Worm (Caenorhabditis elegans) whole organism, late embryonic: Measurements from ENCODE around the gene T22C8.4.

Experiments
- C08G9.2 ChIP-seq: sonication (generic microtip); optimal IDR thresholded peaks from 2 replicates; lab custom pipeline; 2016; ENCODE audit warnings: mild to moderate bottlenecking, missing genetic modification characterization, moderate library complexity, missing compliant biosample characterization
- K02D7.2 ChIP-seq: sonication (generic microtip); optimal IDR thresholded peaks from 2 replicates; lab custom pipeline; 2017; ENCODE audit warnings: mild to moderate bottlenecking, missing genetic modification characterization, missing compliant biosample characterization
- K09A11.1 ChIP-seq: sonication (generic microtip); optimal IDR thresholded peaks from 2 replicates; lab custom pipeline; 2017; ENCODE audit warnings: antibody characterized with exemption, mild to moderate bottlenecking, missing genetic modification characterization, missing compliant biosample characterization; ENCODE audit not compliant: insufficient read depth
- Y22D7AL.16 ChIP-seq: sonication (generic microtip); optimal IDR thresholded peaks from 2 replicates; lab custom pipeline; 2016; ENCODE audit warnings: missing genetic modification characterization, missing compliant biosample characterization
- ceh-19 ChIP-seq: fragments of 200-800 bp; sonication (Bioruptor generic); optimal IDR thresholded peaks from 2 replicates; lab custom pipeline; 2018; ENCODE audit warnings: mild to moderate bottlenecking, missing genetic modification characterization, missing compliant biosample characterization
- ceh-2 ChIP-seq: sonication (generic microtip); optimal IDR thresholded peaks from 2 replicates; lab custom pipeline; 2016; ENCODE audit warnings: missing genotype, missing genetic modification characterization, missing compliant biosample characterization
- ceh-22 ChIP-seq: sonication (generic microtip); optimal IDR thresholded peaks from 2 replicates; lab custom pipeline; 2017; ENCODE audit warnings: missing biosample characterization, missing genetic modification characterization
- ceh-24 ChIP-seq: sonication (generic microtip); optimal IDR thresholded peaks from 2 replicates; lab custom pipeline; 2016; ENCODE audit warnings: mild to moderate bottlenecking, missing genetic modification characterization, missing compliant biosample characterization
- ceh-31 ChIP-seq: sonication (generic microtip); optimal IDR thresholded peaks from 2 replicates; lab custom pipeline; 2016; ENCODE audit warnings: missing genetic modification characterization, missing compliant biosample characterization
- ceh-45 ChIP-seq: fragments of 200-800 bp; sonication (Bioruptor generic); IDR thresholded peaks from 2 replicates; pipeline ENCODE4 v1.3.6; 2022; ENCODE audit warnings: missing genetic modification reagents, missing genetic modification characterization, missing compliant biosample characterization
- ceh-6 ChIP-seq: fragments of 200-800 bp; sonication (Bioruptor generic); optimal IDR thresholded peaks from 2 replicates; lab custom pipeline; 2018; ENCODE audit warnings: mild to moderate bottlenecking, missing genetic modification characterization, missing compliant biosample characterization
- dve-1 ChIP-seq: sonication (generic microtip); optimal IDR thresholded peaks from 2 replicates; lab custom pipeline; 2017; ENCODE audit warnings: antibody characterized with exemption, mild to moderate bottlenecking, missing genetic modification characterization, missing compliant biosample characterization
- elt-2 ChIP-seq: sonication (generic microtip); optimal IDR thresholded peaks from 2 replicates; lab custom pipeline; 2016; ENCODE audit warnings: missing genetic modification reagents, missing genetic modification characterization, missing compliant biosample characterization
- elt-4 ChIP-seq: sonication (generic microtip); optimal IDR thresholded peaks from 2 replicates; lab custom pipeline; 2016; ENCODE audit warnings: missing genetic modification characterization, missing compliant biosample characterization
- fax-1 ChIP-seq: sonication (generic microtip); optimal IDR thresholded peaks from 2 replicates; lab custom pipeline; 2016; ENCODE audit warnings: missing genotype, missing genetic modification characterization, missing compliant biosample characterization
- fkh-10 ChIP-seq: fragments of 150-350 bp; optimal IDR thresholded peaks from 2 replicates; lab custom pipeline; 2014; ENCODE audit warnings: missing biosample characterization, missing genetic modification reagents, missing genetic modification characterization
- hlh-13 ChIP-seq: fragments of 200-800 bp; sonication (Bioruptor generic); optimal IDR thresholded peaks from 2 replicates; lab custom pipeline; 2018; ENCODE audit warnings: mild to moderate bottlenecking, missing genetic modification characterization, missing compliant biosample characterization
- hlh-15 ChIP-seq: sonication (generic microtip); optimal IDR thresholded peaks from 2 replicates; lab custom pipeline; 2016; ENCODE audit warnings: missing genetic modification characterization, missing compliant biosample characterization
- hlh-6 ChIP-seq: sonication (generic microtip); optimal IDR thresholded peaks from 2 replicates; lab custom pipeline; 2016; ENCODE audit warnings: missing genotype, missing genetic modification characterization, missing compliant biosample characterization
- hlh-8 ChIP-seq: sonication (generic microtip); optimal IDR thresholded peaks from 2 replicates; lab custom pipeline; 2016; ENCODE audit warnings: missing genotype, missing genetic modification characterization, missing compliant biosample characterization
- madf-2 ChIP-seq: sonication (generic microtip); optimal IDR thresholded peaks from 2 replicates; lab custom pipeline; 2017; ENCODE audit warnings: missing genetic modification characterization, missing compliant biosample characterization
- nfya-1 ChIP-seq: sonication (generic microtip); optimal IDR thresholded peaks from 2 replicates; lab custom pipeline; 2017; ENCODE audit warnings: missing genetic modification characterization, mild to moderate bottlenecking, missing compliant biosample characterization, antibody characterized with exemption, moderate library complexity
- nhr-11 ChIP-seq: fragments of 150-350 bp; optimal IDR thresholded peaks from 2 replicates; lab custom pipeline; 2014; ENCODE audit warnings: missing biosample characterization, missing genetic modification characterization
- nhr-232 ChIP-seq: sonication (generic microtip); optimal IDR thresholded peaks from 2 replicates; lab custom pipeline; 2016; ENCODE audit warnings: missing genetic modification characterization, missing compliant biosample characterization
- npax-4 ChIP-seq: sonication (generic microtip); optimal IDR thresholded peaks from 2 replicates; lab custom pipeline; 2016; ENCODE audit warnings: missing genetic modification characterization, missing compliant biosample characterization
- odd-2 ChIP-seq: sonication (generic microtip); optimal IDR thresholded peaks from 2 replicates; lab custom pipeline; 2017; ENCODE audit warnings: antibody characterized with exemption, mild to moderate bottlenecking, missing genetic modification characterization, missing compliant biosample characterization
- pag-3 ChIP-seq: sonication (generic microtip); optimal IDR thresholded peaks from 2 replicates; lab custom pipeline; 2016; ENCODE audit warnings: missing compliant biosample characterization, missing genetic modification characterization, borderline replicate concordance
- pat-9 ChIP-seq: fragments of 200-800 bp; sonication (Bioruptor generic); optimal IDR thresholded peaks from 2 replicates; lab custom pipeline; 2018; ENCODE audit warnings: mild to moderate bottlenecking, missing genetic modification characterization, moderate library complexity, missing compliant biosample characterization
- pax-1 ChIP-seq: fragments of 150-350 bp; optimal IDR thresholded peaks from 2 replicates; lab custom pipeline; 2014; ENCODE audit warnings: missing biosample characterization, missing genetic modification characterization
- pha-2 ChIP-seq: sonication (generic microtip); optimal IDR thresholded peaks from 2 replicates; lab custom pipeline; 2017; ENCODE audit warnings: mild to moderate bottlenecking, missing genetic modification characterization, missing compliant biosample characterization
- sox-2 ChIP-seq: fragments of 200-800 bp; sonication (Bioruptor generic); IDR thresholded peaks from 2 replicates; pipeline ENCODE4 v1.3.6; 2022; ENCODE audit warnings: missing genetic modification reagents, missing genetic modification characterization, missing compliant biosample characterization
- syd-9 ChIP-seq: sonication (generic microtip); optimal IDR thresholded peaks from 2 replicates; lab custom pipeline; 2016; ENCODE audit warnings: mild to moderate bottlenecking, missing genetic modification characterization, moderate library complexity, missing compliant biosample characterization
- tbx-2 ChIP-seq: sonication (generic microtip); optimal IDR thresholded peaks from 2 replicates; lab custom pipeline; 2016; ENCODE audit warnings: missing genetic modification characterization, missing compliant biosample characterization
- ttx-3 ChIP-seq: sonication (generic microtip); optimal IDR thresholded peaks from 2 replicates; lab custom pipeline; 2016; ENCODE audit warnings: missing genetic modification reagents, missing genetic modification characterization, missing compliant biosample characterization
- unc-3 ChIP-seq, 2 experiments: fragments of 200-800 bp in 1 of 2; sonication (Bioruptor generic) in 1 of 2; sonication (generic microtip) in 1 of 2; conservative IDR thresholded peaks in 1 of 2; optimal IDR thresholded peaks in 1 of 2; 2 replicates each; pipeline versions ENCODE4 v1.3.6 to Lab custom; 2016 to 2022; ENCODE audit warnings: missing compliant biosample characterization in 2 of 2, missing genetic modification characterization in 2 of 2, missing genetic modification reagents in 1 of 2
- unc-55 ChIP-seq: sonication (generic microtip); optimal IDR thresholded peaks from 2 replicates; lab custom pipeline; 2017; ENCODE audit warnings: missing biosample characterization, missing genetic modification reagents, missing genetic modification characterization
- zip-5 ChIP-seq: sonication (generic microtip); optimal IDR thresholded peaks from 2 replicates; lab custom pipeline; 2016; ENCODE audit warnings: missing genetic modification characterization, missing compliant biosample characterization

The T22C8.4 gene

ce11 chrII:8639553-8639952 is 16.3 kb upstream of the T22C8.4 start:
- TF ChIP-seq fkh-10 (GFP tag; lab: Kevin White, UChicago) (no peak), hlh-15 (tag; lab: Kevin White, UChicago) (no peak), ceh-6 (no peak), hlh-6 (tag; lab: Kevin White, UChicago) (no peak), npax-4 (tag; lab: Kevin White, UChicago) (no peak), ceh-19 (GFP tag; lab: Kevin White, UChicago) (no peak), K02D7.2 (tag; lab: Kevin White, UChicago) (no peak), hlh-13 (no peak), pag-3 (no peak), ceh-45 (GFP tag; lab: Robert Waterston, UW) (no peak), ceh-2 (tag; lab: Kevin White, UChicago) (no peak), Y22D7AL.16 (no peak), odd-2 (tag; lab: Kevin White, UChicago) (no peak), ceh-31 (tag; lab: Kevin White, UChicago) (no peak)

- TF ChIP-seq Y22D7AL.16 = no peak
These were observed 14.3 kb upstream of the T22C8.4 start, which contains the start of gene vab-9 for ce11 chrII:8637615-8638014. Gene vab-9 (minus strand): TSS chrII:8637715.

- TF ChIP-seq odd-2 (tag; lab: Kevin White, UChicago) (no peak), dve-1 (tag; lab: Kevin White, UChicago) (no peak), nhr-232 (tag; lab: Kevin White, UChicago) (no peak), tbx-2 (tag; lab: Kevin White, UChicago) (no peak), pat-9 (no peak), Y22D7AL.16 (no peak), ceh-22 (tag; lab: Kevin White, UChicago) (no peak), nhr-11 (tag; lab: Kevin White, UChicago) (no peak), fax-1 (tag; lab: Kevin White, UChicago) (no peak)
- TF ChIP-seq, all 69 proteins: peak for 0
These were observed 11.1 kb upstream of the T22C8.4 start, which contains the start of gene cutl-12 for ce11 chrII:8634386-8634785. Gene cutl-12 (minus strand): TSS chrII:8634486.

- no peak for TF ChIP-seq K09A11.1 (tag; lab: Kevin White, UChicago)
- no peak for TF ChIP-seq hlh-13
- no peak for TF ChIP-seq pat-9
- no peak for TF ChIP-seq hlh-8 (tag; lab: Kevin White, UChicago)
- TF ChIP-seq zip-5 = no peak
- no peak for TF ChIP-seq nfya-1 (tag; lab: Kevin White, UChicago)
- no peak for TF ChIP-seq unc-3 (GFP tag; conservative IDR thresholded peaks at IDR 0.05; lab: Robert Waterston, UW)
- TF ChIP-seq unc-3 (tag; optimal IDR thresholded peaks at IDR 0.05; lab: Kevin White, UChicago) = no peak
- no peak for TF ChIP-seq madf-2
- no peak for TF ChIP-seq dve-1 (tag; lab: Kevin White, UChicago)
- TF ChIP-seq nhr-232 (tag; lab: Kevin White, UChicago) = no peak
- TF ChIP-seq sox-2 = no peak
- no peak for TF ChIP-seq C08G9.2
- TF ChIP-seq K02D7.2 (tag; lab: Kevin White, UChicago) = no peak
- TF ChIP-seq unc-55 (GFP tag; lab: Kevin White, UChicago) = no peak
- no peak for TF ChIP-seq syd-9 (tag; lab: Kevin White, UChicago)
- TF ChIP-seq ceh-6 = no peak
- TF ChIP-seq pha-2 (tag; lab: Kevin White, UChicago) = no peak
These were observed 8.5 kb upstream of the T22C8.4 start for ce11 chrII:8631766-8632165.

- no peak for TF ChIP-seq elt-4 (tag; lab: Kevin White, UChicago)
- no peak for TF ChIP-seq ttx-3
- TF ChIP-seq hlh-8 (tag; lab: Kevin White, UChicago) = no peak
- TF ChIP-seq ceh-24 (tag; lab: Kevin White, UChicago) = no peak
- no peak for TF ChIP-seq fax-1 (tag; lab: Kevin White, UChicago)
- TF ChIP-seq ceh-2 (tag; lab: Kevin White, UChicago) = no peak
- no peak for TF ChIP-seq elt-2
- TF ChIP-seq pax-1 (tag; lab: Kevin White, UChicago) = no peak
- no peak for TF ChIP-seq pag-3
- TF ChIP-seq unc-55 (GFP tag; lab: Kevin White, UChicago) = no peak
- TF ChIP-seq C08G9.2 = no peak
- no peak for TF ChIP-seq ceh-22 (tag; lab: Kevin White, UChicago)
- no peak for TF ChIP-seq hlh-6 (tag; lab: Kevin White, UChicago)
- TF ChIP-seq, all 69 proteins: peak for 0
These were observed 6.8 kb upstream of the T22C8.4 start, which contains the start of gene T22C8.6 for ce11 chrII:8630088-8630487. Gene T22C8.6 (minus strand): TSS chrII:8630281.
